Worm (Caenorhabditis elegans) whole organism, early embryonic: ENCODE measurements around the gene fbxb-65.

Experiments
- ama-1 ChIP-seq: fragments of 150-350 bp; optimal IDR thresholded peaks from 2 replicates; lab custom pipeline; 2014
- ceh-13 ChIP-seq: fragments of 200-800 bp; sonication (Bioruptor generic); optimal IDR thresholded peaks from 2 replicates; lab custom pipeline; 2018; ENCODE audit warnings: mild to moderate bottlenecking, missing genetic modification characterization, missing compliant biosample characterization
- tbx-37 ChIP-seq: fragments of 200-800 bp; sonication (Bioruptor generic); conservative IDR thresholded peaks from 2 replicates; pipeline ENCODE4 v1.3.6; 2022; ENCODE audit warnings: missing genetic modification reagents, missing genetic modification characterization, missing compliant biosample characterization

DNA sequence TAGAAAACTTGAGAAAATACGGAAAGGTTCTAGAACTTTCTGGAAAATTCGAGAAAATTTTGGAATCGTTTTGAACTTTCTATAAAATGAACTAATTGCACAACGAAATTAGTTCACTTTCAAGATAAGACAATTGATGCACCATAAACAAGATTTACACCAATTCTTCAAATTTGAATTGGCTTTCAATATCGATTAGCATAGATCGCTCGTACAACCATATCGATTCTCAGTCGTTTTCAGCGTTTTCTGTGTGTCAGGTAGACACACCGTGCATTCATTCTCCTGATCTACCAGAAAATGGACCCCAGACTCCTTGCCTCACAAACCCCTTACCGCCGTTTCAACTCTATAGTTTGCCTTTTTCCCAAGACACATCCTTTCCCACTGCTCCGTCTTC, 47.0 kb upstream of the fbxb-65 start, which contains the start of gene fbxb-117:
- no peak for TF ChIP-seq ceh-13
- TF ChIP-seq ama-1 = no peak
- TF ChIP-seq tbx-37 (GFP tag; lab: Robert Waterston, UW) = no peak
